Fruit fly (Drosophila melanogaster) Kc167 (cell line): ENCODE measurements around the gene CG15530.

Source experiments
- Myc ChIP-seq: fragments of >200 bp; optimal IDR thresholded peaks from 2 replicates; lab custom pipeline; 2017; ENCODE audit warnings: missing external identifiers
- Sin3A ChIP-seq: fragments of >200 bp; optimal IDR thresholded peaks from 2 replicates; lab custom pipeline; 2018; ENCODE audit warnings: missing external identifiers
- h ChIP-seq: fragments of >200 bp; optimal IDR thresholded peaks from 3 replicates; lab custom pipeline; 2018; ENCODE audit warnings: missing external identifiers
- insv ChIP-seq: fragments of >200 bp; optimal IDR thresholded peaks from 3 replicates; lab custom pipeline; 2018; ENCODE audit warnings: missing external identifiers
- psq ChIP-seq: fragments of >200 bp; optimal IDR thresholded peaks from 2 replicates; lab custom pipeline; 2017; ENCODE audit warnings: missing external identifiers
- ttk ChIP-seq: sonication (Bioruptor generic); optimal IDR thresholded peaks from 2 replicates; lab custom pipeline; 2017; ENCODE audit warnings: missing external identifiers

CG15530 gene

dm6 chr3R:30177494-30177893 is at the start of gene CG15530, which contains the start of gene CG1983:
TSS of gene CG15530 (plus strand) at chr3R:30177877.
TSS of gene CG1983 (minus strand) at chr3R:30177700.
- TF ChIP-seq psq (lab: Kevin White, UChicago) = no peak
- TF ChIP-seq Sin3A = no peak
- TF ChIP-seq Myc (lab: Kevin White, UChicago) = no peak
- TF ChIP-seq h = no peak
- no peak for TF ChIP-seq insv
- no peak for TF ChIP-seq ttk (lab: Kevin White, UChicago)

DNA sequence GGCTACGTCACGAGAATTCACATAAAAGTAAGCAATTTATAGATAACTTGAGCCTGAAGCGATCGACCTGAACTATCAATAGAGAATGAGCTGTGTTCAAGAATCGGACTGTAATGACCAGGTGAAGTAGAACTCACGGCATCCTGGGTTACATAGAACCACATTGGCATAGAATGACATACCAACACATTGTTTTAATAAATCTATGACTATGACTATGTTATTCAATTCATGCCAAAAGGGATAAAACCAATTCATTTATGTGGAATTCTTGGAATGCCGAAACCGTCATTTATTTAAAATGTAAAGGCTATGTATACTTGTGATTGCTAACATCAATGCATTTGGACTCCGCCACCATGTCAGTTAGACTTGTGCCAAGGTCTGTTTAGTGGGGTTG is 48.7 kb upstream of the CG15530 start, which contains the start of gene Ppi1:
Ppi1 (minus strand) TSS at position 101 of the 400 bp plus-strand sequence.
- TF ChIP-seq psq (lab: Kevin White, UChicago) = no peak
- TF ChIP-seq ttk (lab: Kevin White, UChicago) = no peak
- no peak for TF ChIP-seq h
- no peak for TF ChIP-seq Sin3A
- TF ChIP-seq Myc (lab: Kevin White, UChicago) = no peak
- TF ChIP-seq insv = no peak

dm6 chr3R:30132295-30132694 is 45.4 kb upstream of the CG15530 start, which contains the start of gene CG31029:
TSS of gene CG31029 (minus strand) at chr3R:30132395.
- no peak for TF ChIP-seq Myc (lab: Kevin White, UChicago)
- no peak for TF ChIP-seq ttk (lab: Kevin White, UChicago)
- no peak for TF ChIP-seq h
- TF ChIP-seq insv = no peak
- TF ChIP-seq psq (lab: Kevin White, UChicago) = no peak
- no peak for TF ChIP-seq Sin3A

- TF ChIP-seq insv = no peak
- TF ChIP-seq Sin3A = no peak
- no peak for TF ChIP-seq Myc (lab: Kevin White, UChicago)
- no peak for TF ChIP-seq ttk (lab: Kevin White, UChicago)
- TF ChIP-seq psq (lab: Kevin White, UChicago) = no peak
- TF ChIP-seq h = no peak
Measured at dm6 chr3R:30134063-30135047, 43.3 kb upstream of the CG15530 start, which contains the start of gene Tpi. TSS of gene Tpi (minus strand) at chr3R:30134599.

DNA sequence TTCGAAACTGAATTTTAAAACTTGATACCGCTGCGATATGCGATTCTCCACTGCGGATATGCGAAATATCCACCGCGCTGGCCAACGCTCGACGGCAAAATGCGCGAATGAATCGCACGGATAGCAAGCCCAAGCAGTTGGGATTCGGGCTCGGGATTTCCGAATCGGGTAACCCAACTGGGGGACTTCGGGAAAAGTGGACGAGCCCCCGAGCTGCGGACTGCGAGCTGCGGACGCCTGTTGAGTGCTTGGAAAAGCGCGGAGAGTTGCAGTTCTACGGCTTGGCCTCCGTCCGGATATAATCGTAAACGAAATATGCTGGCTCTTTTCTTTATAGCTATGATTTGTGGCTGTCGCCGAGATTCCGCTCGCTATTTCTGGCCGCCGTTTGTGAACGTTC is 28.2 kb upstream of the CG15530 start, which contains the start of gene AdoR:
AdoR (minus strand) TSS at position 101 of the 400 bp plus-strand sequence.
- TF ChIP-seq ttk (lab: Kevin White, UChicago) (no peak), h (no peak), insv (no peak), psq (lab: Kevin White, UChicago) (no peak), Myc (lab: Kevin White, UChicago) (no peak), Sin3A (no peak)

DNA sequence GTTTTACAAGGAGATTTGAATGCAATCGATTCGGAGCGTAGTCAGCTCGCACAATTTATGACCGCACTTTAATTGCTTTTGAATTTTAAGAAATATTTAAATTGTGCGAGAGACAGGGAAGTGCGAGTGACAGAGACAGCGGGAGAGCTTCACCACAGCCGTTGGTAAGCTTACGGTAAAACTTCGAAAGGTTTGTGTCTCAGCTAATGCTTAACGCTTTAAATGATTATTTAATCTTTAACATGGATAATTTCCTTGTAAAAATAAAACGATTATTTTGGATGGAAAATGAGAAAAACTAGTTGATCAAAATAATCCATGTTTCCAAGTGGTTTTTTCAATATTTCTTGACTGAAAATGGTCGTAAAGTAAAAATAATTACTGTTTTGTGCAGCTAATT is 27.1 kb upstream of the CG15530 start:
- no peak for TF ChIP-seq Myc (lab: Kevin White, UChicago)
- no peak for TF ChIP-seq insv
- no peak for TF ChIP-seq ttk (lab: Kevin White, UChicago)
- TF ChIP-seq psq (lab: Kevin White, UChicago) = no peak
- no peak for TF ChIP-seq h
- TF ChIP-seq Sin3A = no peak

- TF ChIP-seq insv (no peak), psq (lab: Kevin White, UChicago) (no peak), Myc (lab: Kevin White, UChicago) (no peak), Sin3A (no peak), h (no peak), ttk (lab: Kevin White, UChicago) (no peak)
Measured at dm6 chr3R:30151300-30152109, 26.2 kb upstream of the CG15530 start, which contains the start of gene CG15529. TSS of gene CG15529 (plus strand) at chr3R:30152059.

DNA sequence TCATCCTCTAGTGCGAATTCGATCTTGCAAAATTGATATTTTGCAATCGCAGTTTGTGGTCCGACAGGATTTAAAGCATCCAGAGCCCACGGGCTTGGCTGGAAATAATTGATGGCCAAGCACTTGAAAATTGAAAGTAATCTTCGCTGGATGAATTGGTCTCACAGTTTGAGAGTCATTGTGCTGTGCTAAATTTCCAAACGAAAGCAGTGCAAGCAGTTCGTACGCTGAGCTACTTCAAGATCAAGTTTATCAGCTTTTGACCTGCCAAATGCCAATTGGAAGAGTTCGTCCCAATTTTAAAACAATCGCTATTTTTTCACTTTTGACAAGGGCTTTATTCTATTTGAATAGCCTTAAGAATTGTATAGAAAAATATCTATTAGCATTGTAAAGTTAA is 23.8 kb upstream of the CG15530 start:
- TF ChIP-seq h = no peak
- no peak for TF ChIP-seq ttk (lab: Kevin White, UChicago)
- TF ChIP-seq Sin3A = no peak
- TF ChIP-seq insv = no peak
- TF ChIP-seq psq (lab: Kevin White, UChicago) = no peak
- TF ChIP-seq Myc (lab: Kevin White, UChicago) = no peak

dm6 chr3R:30160312-30160942 is 17.2 kb upstream of the CG15530 start, which contains the start of gene CG11498:
TSS of gene CG11498 (minus strand) at chr3R:30160473.
- no peak for TF ChIP-seq Myc (lab: Kevin White, UChicago)
- TF ChIP-seq psq (lab: Kevin White, UChicago) = no peak
- TF ChIP-seq h = no peak
- TF ChIP-seq insv = no peak
- no peak for TF ChIP-seq ttk (lab: Kevin White, UChicago)
- no peak for TF ChIP-seq Sin3A

- TF ChIP-seq insv = no peak
- no peak for TF ChIP-seq ttk (lab: Kevin White, UChicago)
- TF ChIP-seq Myc (lab: Kevin White, UChicago) = no peak
- TF ChIP-seq h = no peak
- TF ChIP-seq Sin3A = no peak
- no peak for TF ChIP-seq psq (lab: Kevin White, UChicago)
Measured at dm6 chr3R:30163228-30163627, 14.4 kb upstream of the CG15530 start.

- TF ChIP-seq insv (no peak), h (no peak), Sin3A (no peak), ttk (lab: Kevin White, UChicago) (no peak), Myc (lab: Kevin White, UChicago) (no peak), psq (lab: Kevin White, UChicago) (no peak)
Measured at dm6 chr3R:30164162-30164561, 13.5 kb upstream of the CG15530 start.
